Worm (Caenorhabditis elegans): ENCODE data around the gene gst-21.

DNA sequence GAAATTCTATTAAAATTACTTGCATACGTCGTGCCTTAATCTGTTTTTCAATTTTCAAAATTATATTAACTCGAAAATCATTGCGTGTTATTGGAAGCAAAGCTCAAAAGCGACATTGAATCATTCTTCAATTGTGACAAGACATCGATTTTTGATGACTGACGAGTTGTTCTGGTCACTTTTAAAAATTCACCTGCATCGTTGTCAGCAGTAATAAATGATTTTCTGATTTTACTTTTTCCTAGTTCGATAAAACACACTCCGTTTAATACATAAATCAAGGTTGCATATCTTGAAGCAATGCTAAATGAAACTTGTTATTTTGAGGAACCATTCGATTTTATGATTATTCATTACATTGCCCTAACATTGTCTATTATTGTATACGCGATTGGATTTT is 49.5 kb downstream of the gst-21 start, which contains the start of gene srh-3:
- TF ChIP-seq C17E4.6 (GFP tag; IDR thresholded peaks at IDR 0.05) (no peak), F10E7.11 (tag; optimal IDR thresholded peaks at IDR 0.05) (no peak), snpc-1.3 (tag; optimal IDR thresholded peaks at IDR 0.05; ENCODE audit: insufficient read depth) (no peak), unc-62 (GFP tag; optimal IDR thresholded peaks at IDR 0.05) (no peak), lin-35 (GFP tag; optimal IDR thresholded peaks at IDR 0.05) (no peak), F57C9.4 (tag; optimal IDR thresholded peaks at IDR 0.05) (no peak), rec-8 (tag; optimal IDR thresholded peaks at IDR 0.05) (no peak), let-607 (tag; optimal IDR thresholded peaks at IDR 0.05) (no peak), hrde-1 (tag; optimal IDR thresholded peaks at IDR 0.05; ENCODE audit: borderline replicate concordance) (no peak), ceh-91 (GFP tag; IDR thresholded peaks at IDR 0.05) (no peak), nhr-90 (tag; optimal IDR thresholded peaks at IDR 0.05) (no peak), nfya-1 (tag; optimal IDR thresholded peaks at IDR 0.05; ENCODE audit: borderline replicate concordance, insufficient read depth) (no peak)
